Fruit fly (Drosophila melanogaster) whole organism: ENCODE results near the gene CG8668.

Source experiments
- CG8478 ChIP-seq: fragments of >200 bp; optimal IDR thresholded peaks from 2 replicates; lab custom pipeline; 2018; ENCODE audit warnings: inconsistent platforms
- Dll ChIP-seq: fragments of >200 bp; optimal IDR thresholded peaks from 2 replicates; lab custom pipeline; 2017
- EcR ChIP-seq, 2 experiments: fragments of >200 bp; optimal IDR thresholded peaks; 2 replicates each; lab custom pipeline; 2017; ENCODE audit warnings: missing biosample characterization in 2 of 2, missing genetic modification characterization in 2 of 2, missing genetic modification reagents in 2 of 2
- pan ChIP-seq: fragments of >200 bp; optimal IDR thresholded peaks from 2 replicates; lab custom pipeline; 2017
- psq ChIP-seq: fragments of >200 bp; optimal IDR thresholded peaks from 2 replicates; lab custom pipeline; 2017
- usp ChIP-seq: fragments of >200 bp; optimal IDR thresholded peaks from 2 replicates; lab custom pipeline; 2017; ENCODE audit warnings: missing biosample characterization, missing genetic modification characterization, mixed read lengths

CG8668 gene

DNA sequence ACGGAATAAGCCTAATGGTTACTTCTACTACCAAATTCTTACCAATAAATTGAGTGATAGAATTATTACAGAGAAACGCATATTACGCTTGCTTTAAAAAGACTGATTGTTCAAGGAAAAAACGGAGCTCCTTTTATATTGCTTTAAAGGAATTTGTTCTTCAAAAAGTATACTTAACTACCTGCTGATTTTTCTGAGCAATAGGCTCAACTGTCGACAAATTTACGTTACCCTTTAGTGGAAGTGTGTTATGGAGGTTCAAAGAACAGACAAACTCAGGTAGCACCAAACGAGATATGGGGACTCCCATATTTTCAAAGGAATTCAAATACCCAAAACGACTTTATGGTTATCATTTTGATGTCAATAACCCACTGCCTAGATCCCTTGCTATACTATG, 17.1 kb downstream of the CG8668 start, which contains the start of gene CG42762:
CG42762 (minus strand) TSS at position 101 of the 400 bp plus-strand sequence.
- TF ChIP-seq EcR (GFP tag; optimal IDR thresholded peaks at IDR 0.05; lab: Kevin White, UChicago) (no peak), pan (no peak), usp (GFP tag; lab: Kevin White, UChicago) (no peak)

- no peak for TF ChIP-seq usp (GFP tag; lab: Kevin White, UChicago)
- TF ChIP-seq pan = no peak
Observed at dm6 chr2L:8145067-8145808, 18.4 kb downstream of the CG8668 start, which contains the start of the genes CG42763 and CG43394. Gene CG42763, minus strand, starts transcription at chr2L:8145107. Gene CG43394, plus strand, starts transcription at chr2L:8145758.

DNA sequence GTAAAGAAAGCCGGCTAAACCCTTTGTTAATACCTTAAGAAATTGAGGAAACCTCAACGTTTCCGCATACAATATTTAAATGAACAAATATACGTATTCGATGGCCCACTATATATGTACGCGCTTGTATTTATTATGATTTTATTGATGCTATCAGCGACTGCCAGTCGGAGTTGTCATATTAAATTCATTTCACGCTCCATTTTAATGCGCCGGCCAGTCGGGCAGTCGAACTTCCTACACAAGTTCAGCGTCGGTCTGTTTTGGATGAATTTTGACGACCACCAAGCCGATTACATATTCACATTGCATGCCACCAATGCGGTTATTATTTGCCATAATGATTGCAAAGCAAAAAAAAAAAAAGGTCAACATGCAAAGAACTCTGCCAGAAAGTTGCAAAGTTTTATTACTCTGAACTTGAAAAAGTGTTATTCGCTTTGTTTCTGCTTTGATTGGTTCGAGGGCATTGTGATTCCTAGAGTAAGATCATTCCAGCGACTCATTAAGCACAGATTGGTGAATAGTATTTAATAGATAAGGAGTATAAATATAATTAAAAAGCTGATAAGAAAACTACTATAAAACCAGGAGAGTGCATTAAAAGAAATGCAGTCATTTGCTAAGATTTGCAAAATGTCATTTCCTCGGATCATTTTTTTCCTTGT, 20.3 kb downstream of the CG8668 start, which contains the start of gene CG31606:
CG31606 (plus strand) TSS at position 618 of the 668 bp plus-strand sequence.
- TF ChIP-seq usp (GFP tag; lab: Kevin White, UChicago) (no peak), psq (no peak), Dll (lab: Kevin White, UChicago) (no peak), EcR (GFP tag; optimal IDR thresholded peaks at IDR 0.05; lab: Kevin White, UChicago) (no peak), CG8478 (lab: Kevin White, UChicago) (no peak), pan (no peak)

- TF ChIP-seq Dll (lab: Kevin White, UChicago) = no peak
- TF ChIP-seq psq = no peak
- TF ChIP-seq EcR (GFP tag; optimal IDR thresholded peaks at IDR 0.05; lab: Kevin White, UChicago) = no peak
- TF ChIP-seq pan = no peak
- TF ChIP-seq CG8478 (lab: Kevin White, UChicago) = no peak
- TF ChIP-seq usp (GFP tag; lab: Kevin White, UChicago) = no peak
Observed at dm6 chr2L:8148514-8149085, 21.8 kb downstream of the CG8668 start.

DNA sequence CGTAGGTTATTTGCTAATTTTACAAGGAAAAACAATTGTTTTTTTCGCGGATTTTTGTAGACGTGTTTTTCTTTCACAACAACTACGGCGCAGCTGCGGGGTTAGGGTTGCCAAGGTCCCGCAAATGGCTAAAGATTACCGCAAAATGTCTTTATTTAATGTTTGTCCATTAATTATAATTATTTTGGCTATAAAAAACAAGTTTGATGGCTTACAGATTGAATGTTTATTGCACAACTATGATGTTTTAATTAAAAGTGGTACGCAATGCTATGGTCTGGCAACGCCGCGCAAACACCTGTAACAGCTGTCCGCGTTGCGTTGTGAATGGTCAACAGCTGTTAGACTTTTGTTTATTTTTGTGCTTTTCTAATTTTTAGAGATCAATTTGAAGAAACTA, 29.9 kb downstream of the CG8668 start:
- TF ChIP-seq Dll (lab: Kevin White, UChicago) (no peak), EcR (GFP tag; optimal IDR thresholded peaks at IDR 0.05; lab: Kevin White, UChicago) (no peak), CG8478 (lab: Kevin White, UChicago) (no peak), psq (no peak), pan (no peak), usp (GFP tag; lab: Kevin White, UChicago) (no peak)

DNA sequence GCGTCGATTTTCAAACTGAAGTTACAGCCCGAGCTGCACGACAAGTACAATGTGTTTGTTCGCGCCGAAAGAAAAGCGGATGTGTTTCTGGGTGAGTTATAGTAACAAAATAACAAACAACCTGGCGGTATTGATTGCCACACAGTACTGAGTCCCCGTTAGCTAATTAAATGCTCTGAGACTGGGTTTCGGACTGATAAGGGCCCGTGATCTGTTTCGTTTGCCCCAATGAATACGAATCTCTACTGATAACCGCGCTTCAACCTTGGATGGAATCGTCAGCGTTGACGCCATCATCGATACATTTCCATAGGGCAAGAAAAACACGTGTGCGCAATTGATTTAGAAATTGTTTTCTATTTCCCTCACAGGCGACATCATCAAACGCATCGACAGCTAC, 30.4 kb downstream of the CG8668 start:
- no peak for TF ChIP-seq pan
- no peak for TF ChIP-seq EcR (GFP tag; optimal IDR thresholded peaks at IDR 0.05; lab: Kevin White, UChicago)
- TF ChIP-seq CG8478 (lab: Kevin White, UChicago) = no peak
- no peak for TF ChIP-seq psq
- TF ChIP-seq usp (GFP tag; lab: Kevin White, UChicago) = no peak
- TF ChIP-seq Dll (lab: Kevin White, UChicago) = no peak

- TF ChIP-seq CG8478 (lab: Kevin White, UChicago) = no peak
- no peak for TF ChIP-seq psq
- TF ChIP-seq pan = no peak
- no peak for TF ChIP-seq usp (GFP tag; lab: Kevin White, UChicago)
- TF ChIP-seq EcR (GFP tag; optimal IDR thresholded peaks at IDR 0.05; lab: Kevin White, UChicago) = no peak
- TF ChIP-seq Dll (lab: Kevin White, UChicago) = no peak
Observed at dm6 chr2L:8159498-8159897, 32.7 kb downstream of the CG8668 start, which contains the start of the genes PAPLA1 and Rbsn-5. Gene PAPLA1, minus strand, starts transcription at chr2L:8159638. Gene Rbsn-5, plus strand, starts transcription at chr2L:8159832.

DNA sequence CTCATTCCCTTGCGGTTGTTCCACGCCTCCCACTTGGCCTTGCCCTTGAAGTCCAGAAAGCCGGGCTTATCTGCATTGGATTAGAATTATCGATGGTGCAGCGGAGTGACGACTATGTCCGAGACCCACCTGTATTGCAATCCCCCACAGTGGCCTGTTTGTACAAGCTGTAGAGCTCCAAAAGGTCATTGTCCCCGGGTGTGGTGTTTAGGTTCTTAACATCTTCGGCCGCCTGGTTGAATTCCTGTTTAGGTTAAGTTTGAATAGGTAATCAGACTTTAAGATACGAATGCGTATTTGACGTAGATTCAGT, 35.1 kb downstream of the CG8668 start:
- peak; percentile 82 to 94 for TF ChIP-seq EcR (GFP tag; optimal IDR thresholded peaks at IDR 0.05; lab: Kevin White, UChicago)
- no peak for TF ChIP-seq pan

DNA sequence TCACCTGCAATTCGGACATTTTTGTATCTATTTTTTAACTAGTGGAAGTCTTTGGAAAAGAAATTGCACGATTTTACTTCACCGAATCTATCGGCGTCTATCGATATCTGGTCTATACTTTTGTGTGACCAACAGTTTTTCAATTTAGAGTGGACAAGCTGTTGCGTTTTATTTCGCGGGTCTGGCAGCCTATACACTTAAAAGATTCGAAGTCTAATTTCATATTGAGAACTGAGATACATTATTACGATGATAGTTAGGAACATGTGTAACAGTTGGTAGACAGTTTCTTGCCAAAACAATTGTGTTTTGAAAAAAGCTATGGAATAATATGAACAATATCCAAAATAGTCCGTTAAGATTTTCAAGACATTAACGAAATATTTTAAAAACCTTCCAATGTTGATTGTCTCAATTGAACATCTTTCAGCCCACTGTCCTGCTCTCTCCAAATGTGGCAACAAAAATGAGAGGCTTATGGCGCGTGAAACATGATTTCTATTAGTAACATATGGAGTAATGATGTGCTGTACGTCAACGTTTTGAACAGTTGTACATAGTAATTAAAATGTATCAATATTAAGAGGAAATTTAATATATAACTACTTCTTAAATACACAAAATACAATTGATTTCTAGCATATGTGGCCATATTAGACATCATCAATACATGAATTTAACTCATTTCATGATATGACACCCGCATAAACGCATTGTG, 35.7 kb downstream of the CG8668 start, which contains the start of gene Acbp1:
Acbp1 (minus strand) TSS at position 146 of the 718 bp plus-strand sequence.
- TF ChIP-seq Dll (lab: Kevin White, UChicago) (no peak), EcR (GFP tag; optimal IDR thresholded peaks at IDR 0.05; lab: Kevin White, UChicago) (peak in 1 of 2 experiments; percentile 52), pan (no peak), CG8478 (lab: Kevin White, UChicago) (no peak), usp (GFP tag; lab: Kevin White, UChicago) (no peak)

DNA sequence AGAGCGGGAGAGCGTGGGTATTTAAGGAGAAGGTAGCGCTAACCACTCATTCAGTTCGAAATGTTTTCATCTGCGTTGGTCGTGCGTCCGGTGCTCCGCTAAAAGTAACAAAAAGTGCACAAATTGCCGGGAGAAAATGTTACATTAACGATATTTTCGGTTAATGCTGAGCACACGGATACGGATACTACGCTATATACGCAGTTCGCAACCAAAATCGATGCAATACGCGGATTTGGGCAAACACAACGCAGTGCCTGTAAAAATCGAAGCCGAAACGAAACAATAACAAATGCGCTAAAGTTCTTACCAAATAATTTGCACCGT, 36.2 kb downstream of the CG8668 start, which contains the start of gene Piezo:
Piezo (plus strand) TSS at position 49 of the 327 bp plus-strand sequence.
- no peak for TF ChIP-seq psq
- TF ChIP-seq usp (GFP tag; lab: Kevin White, UChicago) = no peak
- TF ChIP-seq Dll (lab: Kevin White, UChicago) = no peak
- TF ChIP-seq pan = no peak
- TF ChIP-seq EcR (GFP tag; optimal IDR thresholded peaks at IDR 0.05; lab: Kevin White, UChicago) = no peak
- no peak for TF ChIP-seq CG8478 (lab: Kevin White, UChicago)

DNA sequence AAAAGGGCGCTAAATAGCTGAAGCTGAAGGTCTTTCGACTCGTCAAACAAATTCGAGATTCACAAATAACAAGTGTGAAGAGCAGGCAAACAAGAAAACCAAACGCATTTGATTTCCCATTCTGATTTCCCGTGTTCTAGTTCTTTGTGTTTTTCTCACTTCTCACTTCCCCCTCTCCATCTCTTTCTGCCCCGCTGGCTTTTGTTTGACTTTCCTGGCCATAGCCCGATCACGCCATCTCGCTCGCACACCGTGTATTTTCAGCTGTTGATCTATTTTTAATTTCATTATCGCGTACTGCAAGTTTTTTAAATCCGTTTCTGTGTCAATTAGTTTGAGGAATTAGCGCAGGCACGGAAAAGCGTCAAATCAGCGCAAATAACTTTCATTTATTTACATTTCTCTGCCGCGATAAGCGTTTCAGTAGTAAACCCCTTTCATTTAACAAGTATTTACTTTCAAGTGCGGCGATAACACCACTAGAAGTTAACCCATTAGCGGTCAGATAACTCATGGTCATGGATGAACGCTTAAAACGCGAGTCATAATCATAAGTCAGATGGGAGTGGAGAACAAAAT, 36.9 kb downstream of the CG8668 start:
- TF ChIP-seq pan = no peak
- TF ChIP-seq Dll (lab: Kevin White, UChicago) = no peak
- TF ChIP-seq usp (GFP tag; lab: Kevin White, UChicago) = no peak
- TF ChIP-seq CG8478 (lab: Kevin White, UChicago) = no peak
- TF ChIP-seq EcR (GFP tag; optimal IDR thresholded peaks at IDR 0.05; lab: Kevin White, UChicago) = no peak
- no peak for TF ChIP-seq psq
